Fruit fly (Drosophila melanogaster) whole organism, larva: ENCODE data around the gene Polr3E.

Source experiments
- noc ChIP-seq: fragments of 200-800 bp; sonication (Bioruptor generic); optimal IDR thresholded peaks from 3 replicates; lab custom pipeline; 2019; ENCODE audit warnings: missing biosample characterization, mild to moderate bottlenecking, missing genetic modification characterization, moderate library complexity

Gene Polr3E

dm6 chr3L:21011689-21012088, 19.9 kb upstream of the Polr3E start:
- no peak for TF ChIP-seq noc (tag; lab: Kevin White, UChicago)

dm6 chr3L:21013465-21013864, 18.2 kb upstream of the Polr3E start:
- no peak for TF ChIP-seq noc (tag; lab: Kevin White, UChicago)

- TF ChIP-seq noc (tag; lab: Kevin White, UChicago) = no peak
Observed at dm6 chr3L:21014516-21014945, 17.1 kb upstream of the Polr3E start.

dm6 chr3L:21023364-21023763, 8.3 kb upstream of the Polr3E start:
- no peak for TF ChIP-seq noc (tag; lab: Kevin White, UChicago)

dm6 chr3L:21023795-21024194, 7.8 kb upstream of the Polr3E start:
- TF ChIP-seq noc (tag; lab: Kevin White, UChicago) = no peak

dm6 chr3L:21024563-21024962, 7.1 kb upstream of the Polr3E start:
- TF ChIP-seq noc (tag; lab: Kevin White, UChicago) = no peak

- TF ChIP-seq noc (tag; lab: Kevin White, UChicago) = peak; percentile 34
Observed at dm6 chr3L:21024965-21025833, 6.4 kb upstream of the Polr3E start.

dm6 chr3L:21026025-21026916, 5.4 kb upstream of the Polr3E start:
- TF ChIP-seq noc (tag; lab: Kevin White, UChicago) = no peak

dm6 chr3L:21026917-21027517, 4.6 kb upstream of the Polr3E start, which contains the start of gene skd:
Gene skd (minus strand): TSS chr3L:21027434.
- TF ChIP-seq noc (tag; lab: Kevin White, UChicago) = no peak

- TF ChIP-seq noc (tag; lab: Kevin White, UChicago) = peak; percentile 30
Observed at dm6 chr3L:21027657-21028255, 3.9 kb upstream of the Polr3E start, which contains the start of gene Pdss2. Gene Pdss2 (plus strand): TSS chr3L:21027915.

dm6 chr3L:21034103-21034280, 2.4 kb downstream of the Polr3E start, which contains the start of gene CG10581:
Gene CG10581 (minus strand): TSS chr3L:21034203.
- TF ChIP-seq noc (tag; lab: Kevin White, UChicago) = no peak

dm6 chr3L:21034281-21035221, 2.9 kb downstream of the Polr3E start, which contains the start of gene siz:
Gene siz (plus strand): TSS chr3L:21034535.
- TF ChIP-seq noc (tag; lab: Kevin White, UChicago) = peak; percentile 55

- TF ChIP-seq noc (tag; lab: Kevin White, UChicago) = no peak
Observed at dm6 chr3L:21035231-21035630, 3.6 kb downstream of the Polr3E start.

dm6 chr3L:21036257-21036957, 4.8 kb downstream of the Polr3E start:
- peak; percentile 54 for TF ChIP-seq noc (tag; lab: Kevin White, UChicago)
